Worm (Caenorhabditis elegans) whole organism, L4/young adult: ENCODE measurements around the gene grd-13.

Experiments used
- W03F9.2 ChIP-seq: fragments of 150-350 bp; optimal IDR thresholded peaks from 2 replicates; lab custom pipeline; 2014; ENCODE audit warnings: missing biosample characterization, missing genetic modification characterization
- dao-5 ChIP-seq: sonication (generic microtip); optimal IDR thresholded peaks from 2 replicates; lab custom pipeline; 2016; ENCODE audit warnings: missing genotype, missing genetic modification characterization, moderate library complexity, missing compliant biosample characterization
- him-1 ChIP-seq: sonication (generic microtip); optimal IDR thresholded peaks from 2 replicates; lab custom pipeline; 2016; ENCODE audit warnings: missing genotype, missing genetic modification reagents, missing genetic modification characterization, missing compliant biosample characterization

grd-13 gene

DNA sequence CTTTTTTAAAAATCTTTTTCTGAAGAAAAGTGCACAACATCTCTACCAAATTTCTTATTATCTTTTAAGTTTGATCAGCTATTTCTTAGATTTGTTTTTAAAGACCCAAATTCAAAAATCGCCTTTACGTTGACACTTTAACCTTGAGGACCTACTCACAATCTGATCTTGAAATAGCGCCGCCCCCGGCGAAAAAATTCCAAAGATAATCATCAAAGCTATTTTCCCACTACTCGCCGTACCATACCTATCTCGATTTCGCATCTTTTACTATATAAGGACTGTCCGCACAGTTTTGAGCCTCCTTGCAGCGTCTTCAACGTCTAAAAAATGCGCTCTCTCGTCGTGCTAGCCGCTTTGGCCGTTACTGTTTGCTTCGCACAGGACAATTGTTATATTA, 2.7 kb downstream of the grd-13 start, which contains the start of gene grd-10:
grd-10 (plus strand) TSS at position 208 of the 400 bp plus-strand sequence.
- TF ChIP-seq W03F9.2 (tag; lab: Kevin White, UChicago) (no peak), dao-5 (no peak), him-1 (tag; lab: Kevin White, UChicago) (no peak)

DNA sequence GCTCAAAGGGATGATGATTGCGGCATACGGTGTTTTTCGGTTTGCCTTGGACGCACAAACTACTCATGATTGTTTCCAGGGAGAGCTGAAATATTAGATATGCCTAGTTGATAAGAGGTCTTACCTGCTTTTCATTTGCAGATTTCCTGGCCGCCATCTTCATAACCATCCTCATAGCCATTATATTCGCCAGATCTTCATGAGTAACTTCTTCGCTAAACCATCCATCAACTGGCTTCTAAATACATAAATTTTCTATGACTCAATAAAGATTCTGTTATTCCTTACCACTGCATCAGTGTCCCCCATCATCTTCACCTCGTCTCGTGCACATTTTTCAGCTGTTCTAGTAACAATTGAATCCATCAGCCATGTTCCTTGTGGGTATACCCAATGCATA, 4.4 kb downstream of the grd-13 start:
- TF ChIP-seq dao-5 (no peak), W03F9.2 (tag; lab: Kevin White, UChicago) (no peak), him-1 (tag; lab: Kevin White, UChicago) (no peak)

DNA sequence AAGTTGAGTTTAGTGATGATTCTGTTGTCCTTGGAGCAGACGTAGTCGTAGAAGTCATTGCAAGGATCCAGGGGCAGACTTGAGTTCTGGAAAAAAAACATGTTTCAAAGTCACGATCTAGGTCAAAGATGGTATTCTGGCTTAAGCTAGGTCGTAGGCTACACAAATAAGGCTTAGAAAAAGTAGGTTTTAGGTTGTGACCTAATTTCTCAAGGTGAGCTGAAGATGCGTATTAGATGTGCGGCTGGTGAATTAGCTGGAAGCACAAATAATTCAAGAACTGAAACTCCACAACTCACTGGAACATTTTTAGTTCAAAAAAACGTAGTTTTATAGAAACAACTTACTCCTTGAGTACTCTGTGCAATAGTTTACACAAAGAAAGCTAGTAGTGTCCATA, 6.0 kb downstream of the grd-13 start, which contains the start of gene F09D12.2:
F09D12.2 (minus strand) TSS at position 101 of the 400 bp plus-strand sequence.
- TF ChIP-seq him-1 (tag; lab: Kevin White, UChicago) (no peak), dao-5 (no peak), W03F9.2 (tag; lab: Kevin White, UChicago) (no peak)

DNA sequence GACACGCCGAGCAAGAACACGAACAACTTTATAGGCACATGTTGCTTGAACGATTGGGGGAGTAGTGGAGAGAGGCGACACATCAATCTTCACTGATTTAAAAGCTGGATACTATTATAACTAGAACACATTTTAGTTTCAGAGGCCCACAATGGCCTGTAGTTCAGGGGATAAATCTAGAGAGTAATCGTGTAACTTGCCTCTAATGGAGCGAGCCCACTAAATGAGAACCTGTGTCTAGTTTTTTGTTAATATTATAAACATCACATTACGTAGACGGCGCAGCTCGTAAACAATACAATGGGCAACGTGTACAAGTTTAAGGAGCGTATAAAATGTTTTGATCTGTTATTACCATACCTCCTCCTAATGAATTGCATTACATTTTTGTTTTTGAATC, 6.5 kb downstream of the grd-13 start, which contains the start of gene F58E2.5:
F58E2.5 (plus strand) TSS at position 301 of the 400 bp plus-strand sequence.
- TF ChIP-seq dao-5 (no peak), W03F9.2 (tag; lab: Kevin White, UChicago) (no peak), him-1 (tag; lab: Kevin White, UChicago) (no peak)

DNA sequence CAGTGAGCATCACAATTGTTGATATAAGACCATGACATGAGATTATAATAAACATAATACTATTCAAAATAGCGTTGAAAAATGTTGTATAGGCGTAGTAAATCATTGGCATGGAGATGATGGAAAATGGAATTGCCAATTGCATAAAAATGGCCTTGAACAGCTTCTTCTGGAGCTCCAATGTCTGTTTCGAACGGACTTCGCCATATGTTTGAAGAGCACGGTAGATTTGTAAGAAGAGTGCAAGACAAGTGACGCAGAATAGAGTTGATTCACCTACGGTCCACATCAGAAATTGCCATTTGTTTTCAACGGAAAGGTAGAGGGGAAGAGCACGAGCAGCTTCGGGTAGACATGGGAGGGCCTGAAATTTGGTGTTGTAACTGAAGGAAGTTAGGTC, 9.2 kb downstream of the grd-13 start:
- no peak for TF ChIP-seq him-1 (tag; lab: Kevin White, UChicago)
- no peak for TF ChIP-seq dao-5
- TF ChIP-seq W03F9.2 (tag; lab: Kevin White, UChicago), result no peak

DNA sequence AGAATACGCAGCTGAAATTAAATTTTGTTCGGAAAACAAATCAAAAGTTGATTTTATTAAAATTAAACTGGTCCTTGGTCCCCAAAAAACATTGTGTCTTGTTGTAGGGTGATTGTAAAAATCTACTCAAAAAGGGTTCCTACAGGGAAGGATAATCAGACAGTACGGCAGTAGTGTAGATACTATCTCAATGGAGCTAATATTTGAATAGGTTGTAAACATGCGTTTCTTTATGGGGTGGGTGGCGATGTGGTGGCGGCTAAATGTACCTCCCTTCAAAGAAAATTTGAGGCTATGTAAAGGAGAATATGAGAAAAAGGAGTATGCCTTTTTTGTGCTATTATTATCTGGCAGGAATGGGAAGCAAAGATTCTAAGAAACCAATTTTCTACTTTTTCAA, 14.4 kb downstream of the grd-13 start:
- TF ChIP-seq W03F9.2 (tag; lab: Kevin White, UChicago), result no peak
- no peak for TF ChIP-seq dao-5
- TF ChIP-seq him-1 (tag; lab: Kevin White, UChicago), result no peak

DNA sequence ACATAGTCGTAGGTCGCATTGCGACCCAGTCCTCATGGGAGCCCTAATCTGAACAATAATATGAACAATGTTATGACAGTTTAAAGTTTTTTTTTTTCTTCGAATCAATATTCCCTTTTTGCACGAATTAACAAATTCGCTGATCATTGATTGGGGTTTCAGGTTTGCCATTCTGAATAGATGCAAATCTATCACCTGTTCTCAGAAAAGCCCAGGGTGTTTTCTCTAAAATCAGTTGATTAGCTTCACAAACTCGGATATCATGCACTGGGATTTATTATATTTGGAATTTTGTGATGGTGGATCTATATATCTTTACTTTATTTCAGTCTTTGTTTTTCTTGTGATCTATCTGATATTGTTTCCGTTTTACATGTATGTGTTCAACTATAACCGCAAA, 15.2 kb downstream of the grd-13 start, which contains the start of gene srz-23:
srz-23 (plus strand) TSS at position 263 of the 400 bp plus-strand sequence.
- TF ChIP-seq him-1 (tag; lab: Kevin White, UChicago), result no peak
- no peak for TF ChIP-seq W03F9.2 (tag; lab: Kevin White, UChicago)
- no peak for TF ChIP-seq dao-5

DNA sequence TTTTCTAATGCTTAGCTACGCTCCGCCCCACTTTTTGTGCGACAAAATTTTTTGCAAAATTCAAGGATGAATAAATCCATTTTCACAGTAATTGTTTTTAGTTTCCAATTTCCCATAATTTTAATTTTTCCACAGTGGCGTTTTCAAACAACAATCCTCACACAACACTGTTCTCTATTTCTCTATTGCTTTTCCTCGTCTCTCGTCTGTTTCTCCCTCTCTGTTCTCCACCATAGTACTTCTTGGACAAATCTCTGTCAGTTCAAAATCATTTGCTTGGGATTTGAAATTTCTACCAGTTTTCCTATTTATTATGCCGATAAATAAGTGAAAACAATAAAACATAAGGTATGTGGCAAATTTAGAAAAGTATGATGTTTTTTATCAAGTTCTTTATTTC, 25.1 kb downstream of the grd-13 start, which contains the start of gene F58E2.4:
F58E2.4 (plus strand) TSS at position 134 of the 400 bp plus-strand sequence.
- TF ChIP-seq him-1 (tag; lab: Kevin White, UChicago) (no peak), W03F9.2 (tag; lab: Kevin White, UChicago) (no peak), dao-5 (no peak)

DNA sequence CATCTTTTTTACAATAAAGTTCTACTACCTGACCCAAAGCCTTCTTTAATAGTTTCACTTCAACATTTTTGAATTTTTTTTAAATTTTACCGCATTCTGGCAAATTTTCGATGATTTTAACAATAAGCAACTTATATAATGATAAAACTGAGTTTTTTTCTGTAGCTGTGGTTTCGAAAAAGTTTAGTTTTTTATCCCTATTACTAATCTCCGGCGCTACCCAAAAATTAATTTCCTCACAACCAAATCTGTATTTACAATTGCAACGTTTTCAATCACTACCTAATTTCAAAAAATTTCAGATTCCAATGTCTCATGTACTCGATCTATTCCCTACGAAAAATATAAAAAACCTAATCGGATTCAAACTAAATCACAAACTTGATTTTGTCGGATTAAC, 29.0 kb downstream of the grd-13 start, which contains the start of gene F58E2.3:
F58E2.3 (plus strand) TSS at position 301 of the 400 bp plus-strand sequence.
- TF ChIP-seq W03F9.2 (tag; lab: Kevin White, UChicago) (no peak), dao-5 (no peak), him-1 (tag; lab: Kevin White, UChicago) (no peak)

DNA sequence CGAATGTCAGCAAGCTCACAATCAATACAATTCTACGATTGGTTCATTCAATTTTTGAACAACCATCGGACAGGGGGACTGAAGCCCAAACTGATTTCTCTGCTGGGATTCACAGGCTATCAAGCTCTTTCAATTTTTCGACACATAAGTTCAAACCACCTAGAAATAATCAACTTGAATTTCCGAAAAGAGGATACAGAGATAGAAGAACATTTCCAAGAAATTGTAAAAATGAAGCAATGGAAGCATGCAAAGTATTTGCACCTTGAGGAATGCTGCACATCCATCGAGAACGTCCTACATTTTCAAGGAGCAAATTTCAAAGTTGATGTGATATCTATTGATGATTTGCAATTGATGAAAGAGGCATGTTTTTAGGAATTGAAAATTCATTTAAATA, 29.6 kb downstream of the grd-13 start:
- TF ChIP-seq W03F9.2 (tag; lab: Kevin White, UChicago) (no peak), dao-5 (no peak), him-1 (tag; lab: Kevin White, UChicago) (no peak)

DNA sequence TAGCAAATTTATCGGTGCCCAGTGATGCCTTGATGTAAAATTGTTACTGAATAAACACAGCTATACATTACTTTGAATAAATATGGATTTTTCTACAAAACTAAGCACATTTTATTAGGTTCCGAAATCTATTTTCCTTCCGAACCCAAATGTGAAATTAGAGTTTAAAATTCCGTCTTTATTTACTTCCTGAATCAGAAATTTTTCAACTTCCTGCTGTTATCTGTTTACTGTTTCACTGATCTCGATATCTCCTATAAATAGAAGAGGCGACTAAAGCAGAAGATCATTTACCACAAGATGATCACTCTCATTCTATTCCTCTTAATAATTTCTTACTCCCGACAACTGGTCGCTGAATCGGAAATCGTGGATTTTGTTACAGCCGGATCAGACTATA, 31.6 kb downstream of the grd-13 start, which contains the start of gene F58E2.2:
F58E2.2 (plus strand) TSS at position 301 of the 400 bp plus-strand sequence.
- TF ChIP-seq W03F9.2 (tag; lab: Kevin White, UChicago) (no peak), dao-5 (no peak), him-1 (tag; lab: Kevin White, UChicago) (no peak)

DNA sequence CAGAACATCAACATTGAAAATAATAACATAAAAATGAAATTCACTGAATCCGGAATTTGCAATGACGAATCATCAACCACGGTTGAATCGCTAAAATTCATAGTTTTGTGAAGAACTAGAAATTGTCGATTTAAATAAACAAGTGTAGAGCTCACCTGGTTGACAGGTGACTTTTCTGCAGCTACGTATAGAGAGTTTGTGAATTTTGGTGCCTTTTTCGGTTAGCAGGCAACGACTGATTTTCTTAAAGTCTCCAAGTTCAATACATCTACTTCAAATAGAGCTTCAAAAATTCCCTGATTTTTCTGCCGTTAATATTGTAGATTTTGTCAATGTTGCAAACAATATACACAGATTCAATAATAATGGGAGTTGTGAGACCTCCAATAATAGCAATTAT, 39.0 kb downstream of the grd-13 start, which contains the start of gene srz-69:
srz-69 (minus strand) TSS at position 101 of the 400 bp plus-strand sequence.
- TF ChIP-seq him-1 (tag; lab: Kevin White, UChicago) (no peak), dao-5 (no peak), W03F9.2 (tag; lab: Kevin White, UChicago) (no peak)

DNA sequence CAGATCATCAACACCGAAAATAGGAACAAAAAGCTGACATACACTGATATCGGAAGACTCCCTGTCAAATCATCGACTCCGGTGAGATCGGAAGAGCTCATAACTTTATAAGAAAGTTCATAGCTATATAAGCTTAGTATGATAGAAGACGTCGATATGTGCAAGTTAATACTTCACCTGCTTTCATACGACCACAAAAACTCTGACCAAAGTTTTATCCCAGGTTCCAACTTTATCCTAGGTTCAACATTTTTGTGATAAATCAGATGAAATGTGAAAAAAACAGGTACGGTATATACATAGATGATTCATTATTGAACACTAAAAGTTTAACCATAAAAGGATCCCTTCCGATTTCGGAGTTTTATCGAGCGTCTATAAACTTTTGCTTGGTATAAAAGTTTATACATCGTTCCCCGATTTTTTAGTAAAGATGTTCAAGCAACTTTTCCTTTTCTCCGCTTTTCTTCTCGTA, 40.8 kb downstream of the grd-13 start, which contains the start of the genes srz-70 and C09G12.5:
srz-70 (minus strand) TSS at position 101 of the 475 bp plus-strand sequence.
C09G12.5 (plus strand) TSS at position 425 of the 475 bp plus-strand sequence.
- TF ChIP-seq him-1 (tag; lab: Kevin White, UChicago), result no peak
- TF ChIP-seq W03F9.2 (tag; lab: Kevin White, UChicago), result no peak
- TF ChIP-seq dao-5, result no peak

DNA sequence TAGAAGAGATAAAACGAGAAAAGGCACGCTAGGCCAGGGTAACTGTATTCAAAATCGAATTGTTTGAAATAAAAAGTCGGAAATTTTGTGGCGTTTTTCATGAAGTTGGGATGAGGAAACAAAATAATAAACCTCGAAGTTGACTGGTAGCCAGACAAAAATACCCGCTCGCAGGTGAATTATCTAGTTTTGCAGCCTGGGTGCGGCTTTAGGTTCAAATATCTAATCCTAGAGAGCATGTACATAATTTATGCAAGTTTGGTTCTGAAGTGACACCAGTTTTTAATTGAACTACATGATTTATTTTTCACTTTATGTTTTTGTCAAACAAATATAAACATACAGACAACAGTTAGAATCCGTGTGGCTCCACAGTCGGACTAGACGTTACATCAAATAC, 43.6 kb downstream of the grd-13 start, which contains the start of gene srz-37:
srz-37 (minus strand) TSS at position 101 of the 400 bp plus-strand sequence.
- TF ChIP-seq dao-5 (no peak), him-1 (tag; lab: Kevin White, UChicago) (no peak), W03F9.2 (tag; lab: Kevin White, UChicago) (no peak)
